Worm (Caenorhabditis elegans) whole organism, mixed stage, embryonic: ENCODE results near the gene cal-8.

Source experiments
- ces-1 ChIP-seq: fragments of 150-350 bp; optimal IDR thresholded peaks from 2 replicates; lab custom pipeline; 2014; ENCODE audit warnings: missing biosample characterization, missing genetic modification reagents, missing genetic modification characterization
- nhr-76 ChIP-seq: sonication (generic microtip); optimal IDR thresholded peaks from 2 replicates; lab custom pipeline; 2017; ENCODE audit warnings: missing biosample characterization, missing genetic modification characterization
- sptf-1 ChIP-seq: sonication (generic microtip); optimal IDR thresholded peaks from 2 replicates; lab custom pipeline; 2017; ENCODE audit warnings: mild to moderate bottlenecking, missing genetic modification characterization, moderate library complexity, missing compliant biosample characterization
- unc-39 ChIP-seq: fragments of 150-350 bp; optimal IDR thresholded peaks from 2 replicates; lab custom pipeline; 2014; ENCODE audit warnings: missing biosample characterization, missing genetic modification characterization
- unc-62 ChIP-seq: fragments of 150-350 bp; optimal IDR thresholded peaks from 2 replicates; lab custom pipeline; 2014; ENCODE audit warnings: missing biosample characterization, missing genetic modification reagents, missing genetic modification characterization
- ztf-11 ChIP-seq: fragments of 150-350 bp; optimal IDR thresholded peaks from 2 replicates; lab custom pipeline; 2014; ENCODE audit warnings: missing biosample characterization, missing genetic modification characterization

ce11 chrII:5437586-5437985 lies 44.3 kb downstream of the cal-8 start, which contains the start of gene F07F6.1:
- TF ChIP-seq nhr-76 (tag; lab: Kevin White, UChicago) (no peak), unc-39 (tag; lab: Kevin White, UChicago) (no peak), ces-1 (GFP tag; lab: Kevin White, UChicago) (no peak), ztf-11 (tag; lab: Kevin White, UChicago) (no peak), unc-62 (GFP tag; lab: Kevin White, UChicago) (no peak), sptf-1 (tag; lab: Kevin White, UChicago) (no peak)
